Fruit fly (Drosophila melanogaster): ENCODE data around the gene CG17593.
A peak's percentile ranks its signal among the peaks of the same experiment; 100 is the strongest.

Gene CG17593

DNA sequence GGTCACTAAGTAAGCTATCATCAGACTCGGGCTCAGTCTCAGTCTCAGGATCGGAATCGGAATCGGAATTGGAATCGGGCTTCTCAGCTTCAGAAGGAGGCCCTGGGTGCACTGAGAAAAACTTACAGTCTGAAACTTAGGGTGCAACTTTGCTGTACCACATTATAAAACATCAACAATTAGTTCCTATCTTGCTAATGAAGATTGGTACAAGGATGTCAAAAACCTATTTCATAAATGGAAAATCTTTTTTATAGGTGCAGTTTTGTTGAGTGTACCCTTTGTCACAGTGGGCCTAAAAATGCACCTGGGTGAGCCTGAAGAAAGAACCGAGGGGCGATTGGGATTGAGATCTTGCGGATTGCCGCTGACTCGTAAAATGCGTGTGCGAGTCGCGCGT is 38.1 kb downstream of the CG17593 start:
- TF ChIP-seq tj (GFP tag; optimal IDR thresholded peaks at IDR 0.05) (no peak), Clk (GFP tag; optimal IDR thresholded peaks at IDR 0.05) (no peak), Crg-1 (GFP tag; optimal IDR thresholded peaks at IDR 0.05) (no peak), CG7101 (tag; optimal IDR thresholded peaks at IDR 0.05) (no peak), pad (GFP tag; optimal IDR thresholded peaks at IDR 0.05) (no peak), CG5204 (GFP tag; optimal IDR thresholded peaks at IDR 0.05) (no peak), bab1 (GFP tag; optimal IDR thresholded peaks at IDR 0.05) (no peak), CG33017 (tag; optimal IDR thresholded peaks at IDR 0.05) (no peak), toe (GFP tag; optimal IDR thresholded peaks at IDR 0.05) (no peak), CG12768 (GFP tag; optimal IDR thresholded peaks at IDR 0.05) (no peak), ovo (GFP tag; optimal IDR thresholded peaks at IDR 0.05) (no peak), Mnt (GFP tag; optimal IDR thresholded peaks at IDR 0.05) (no peak), CG1620 (GFP tag; optimal IDR thresholded peaks at IDR 0.05) (no peak)

DNA sequence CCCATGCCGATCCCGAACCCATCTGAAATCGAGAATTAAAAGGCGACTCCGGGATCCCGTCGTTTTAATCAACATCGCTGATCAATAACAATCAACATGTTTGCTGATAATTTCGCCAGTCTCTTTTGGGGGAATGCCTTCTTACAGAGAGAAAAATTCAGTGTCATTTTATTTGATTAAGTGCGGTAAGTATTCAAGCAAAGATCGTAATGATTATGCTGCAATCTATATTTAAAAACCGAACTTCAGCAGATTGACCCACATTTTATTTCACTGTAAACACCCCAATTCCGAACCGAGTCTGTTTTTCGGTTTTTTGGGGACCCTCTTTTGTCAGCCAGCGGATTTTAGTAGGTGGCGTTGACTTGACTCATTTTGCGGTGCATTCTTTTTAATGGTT is 39.2 kb downstream of the CG17593 start:
- TF ChIP-seq pad (GFP tag; optimal IDR thresholded peaks at IDR 0.05) (no peak), Clk (GFP tag; optimal IDR thresholded peaks at IDR 0.05) (no peak), toe (GFP tag; optimal IDR thresholded peaks at IDR 0.05) (no peak), CG11617 (GFP tag; optimal IDR thresholded peaks at IDR 0.05) (no peak), CG5204 (GFP tag; optimal IDR thresholded peaks at IDR 0.05) (no peak), Hr96 (GFP tag; optimal IDR thresholded peaks at IDR 0.05) (no peak), CG14711 (tag; optimal IDR thresholded peaks at IDR 0.05) (no peak), CG7045 (GFP tag; optimal IDR thresholded peaks at IDR 0.05) (no peak), CG33017 (tag; optimal IDR thresholded peaks at IDR 0.05) (no peak), ovo (GFP tag; optimal IDR thresholded peaks at IDR 0.05) (no peak)

DNA sequence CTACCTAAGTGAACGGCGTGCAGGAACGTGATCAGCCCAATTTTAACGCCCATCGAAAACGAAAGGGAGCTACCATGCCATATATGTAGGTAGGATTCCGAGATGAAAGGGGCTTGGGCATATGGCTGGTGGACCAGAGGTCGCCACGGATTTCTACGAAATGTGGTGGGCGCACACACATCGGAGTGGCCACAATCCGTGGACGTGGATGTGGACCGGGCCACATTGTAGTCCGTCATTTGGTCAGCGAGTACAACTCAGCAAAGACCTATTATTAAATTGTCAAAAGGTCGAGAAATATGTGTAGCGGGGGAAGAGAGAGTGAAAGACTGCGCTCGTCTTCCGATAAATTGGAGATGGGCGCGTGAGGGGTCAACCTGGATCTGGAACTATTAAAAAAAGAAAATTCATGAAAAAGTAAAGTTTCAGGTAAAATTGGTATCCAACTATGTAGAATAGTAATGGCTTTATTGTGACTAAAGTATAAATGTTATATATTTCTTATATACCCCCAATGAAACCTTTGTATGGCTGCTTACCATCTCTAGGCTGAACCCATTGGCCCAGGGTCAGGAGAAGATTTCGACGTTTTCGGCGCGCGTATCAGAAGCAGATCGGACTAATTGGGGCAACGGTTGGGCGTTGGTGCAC is 40.9 kb downstream of the CG17593 start:
- no peak for TF ChIP-seq ovo (GFP tag; optimal IDR thresholded peaks at IDR 0.05)
- TF ChIP-seq Hr96 (GFP tag; optimal IDR thresholded peaks at IDR 0.05) = no peak
- TF ChIP-seq cic (GFP tag; optimal IDR thresholded peaks at IDR 0.05) = no peak
- TF ChIP-seq cnc (optimal IDR thresholded peaks at IDR 0.05) = no peak
- TF ChIP-seq tj (GFP tag; optimal IDR thresholded peaks at IDR 0.05) = no peak
- TF ChIP-seq CG5204 (GFP tag; optimal IDR thresholded peaks at IDR 0.05) = no peak
- TF ChIP-seq Mnt (GFP tag; optimal IDR thresholded peaks at IDR 0.05) = no peak
- no peak for TF ChIP-seq CG12768 (GFP tag; optimal IDR thresholded peaks at IDR 0.05)
- no peak for TF ChIP-seq Crg-1 (GFP tag; optimal IDR thresholded peaks at IDR 0.05)
- no peak for TF ChIP-seq CG14711 (tag; optimal IDR thresholded peaks at IDR 0.05)
- no peak for TF ChIP-seq CG11617 (GFP tag; optimal IDR thresholded peaks at IDR 0.05)

DNA sequence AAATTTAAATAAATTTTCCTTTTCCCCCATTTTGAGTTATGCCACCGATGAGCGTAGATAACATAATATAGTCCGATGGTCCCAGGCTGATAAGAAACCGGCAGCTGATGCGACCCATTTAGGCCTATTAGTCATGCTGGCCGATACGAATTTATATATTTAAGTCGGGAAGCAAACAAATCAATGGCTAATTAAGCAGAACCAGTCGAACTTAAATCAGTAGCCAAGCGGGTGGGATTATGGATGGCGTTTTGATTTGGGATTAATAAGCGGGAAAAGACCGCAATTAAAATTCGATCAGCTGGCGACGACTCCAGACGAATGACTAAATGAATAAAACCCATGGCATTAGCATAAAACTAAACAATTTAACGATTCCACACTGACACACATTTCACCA is 42.3 kb downstream of the CG17593 start:
- TF ChIP-seq bab1 (GFP tag; optimal IDR thresholded peaks at IDR 0.05) (no peak), CG11617 (GFP tag; optimal IDR thresholded peaks at IDR 0.05) (no peak), Hr96 (GFP tag; optimal IDR thresholded peaks at IDR 0.05) (no peak), pad (GFP tag; optimal IDR thresholded peaks at IDR 0.05) (no peak)

DNA sequence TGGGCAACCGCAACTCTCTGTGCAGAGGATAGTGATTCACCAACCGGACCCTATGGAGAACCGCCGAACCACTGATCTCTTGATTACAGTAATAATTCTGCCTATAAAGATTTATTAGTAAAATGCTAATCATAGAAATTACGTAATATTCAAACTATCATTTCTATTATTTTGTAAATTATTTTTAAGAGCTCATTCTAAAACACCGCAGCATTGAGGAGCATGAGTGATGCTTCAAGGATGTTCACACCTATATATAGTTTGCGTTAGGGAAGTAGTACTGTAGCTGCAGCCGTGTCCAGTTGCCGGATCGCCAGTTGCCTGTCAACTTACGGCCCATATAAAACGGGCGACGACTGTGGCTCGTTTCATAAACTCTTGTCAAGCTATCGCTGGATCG is 42.8 kb downstream of the CG17593 start:
- TF ChIP-seq kay (GFP tag; ENCODE audit: borderline replicate concordance) (no peak), CG5204 (GFP tag; optimal IDR thresholded peaks at IDR 0.05) (peak; percentile 11)

DNA sequence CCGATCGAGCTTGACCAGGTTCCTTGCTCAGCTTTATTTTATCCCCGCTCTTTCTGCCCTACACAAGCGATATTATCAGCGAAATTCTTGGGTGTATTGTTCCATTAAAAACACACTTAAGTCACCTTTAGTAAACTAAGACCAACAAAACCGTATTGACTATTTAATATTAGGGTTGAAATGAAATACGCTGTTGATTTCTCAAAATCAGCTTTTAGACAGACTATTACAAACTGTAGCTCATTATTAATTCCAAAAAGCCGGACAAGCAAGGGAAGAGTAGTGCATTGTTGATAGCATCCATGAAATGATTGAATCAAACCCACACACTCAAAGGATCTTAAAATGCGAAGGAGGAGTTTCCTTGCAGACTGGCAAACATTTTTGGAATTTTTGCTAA is 43.6 kb downstream of the CG17593 start:
- TF ChIP-seq Mnt (GFP tag; optimal IDR thresholded peaks at IDR 0.05) = no peak
- TF ChIP-seq Crg-1 (GFP tag; optimal IDR thresholded peaks at IDR 0.05) = no peak
- TF ChIP-seq CG5204 (GFP tag; optimal IDR thresholded peaks at IDR 0.05) = no peak
- no peak for TF ChIP-seq CG14711 (tag; optimal IDR thresholded peaks at IDR 0.05)
- TF ChIP-seq CG7101 (tag; optimal IDR thresholded peaks at IDR 0.05) = no peak
- TF ChIP-seq CG33017 (tag; optimal IDR thresholded peaks at IDR 0.05) = no peak
- no peak for TF ChIP-seq tj (GFP tag; optimal IDR thresholded peaks at IDR 0.05)

DNA sequence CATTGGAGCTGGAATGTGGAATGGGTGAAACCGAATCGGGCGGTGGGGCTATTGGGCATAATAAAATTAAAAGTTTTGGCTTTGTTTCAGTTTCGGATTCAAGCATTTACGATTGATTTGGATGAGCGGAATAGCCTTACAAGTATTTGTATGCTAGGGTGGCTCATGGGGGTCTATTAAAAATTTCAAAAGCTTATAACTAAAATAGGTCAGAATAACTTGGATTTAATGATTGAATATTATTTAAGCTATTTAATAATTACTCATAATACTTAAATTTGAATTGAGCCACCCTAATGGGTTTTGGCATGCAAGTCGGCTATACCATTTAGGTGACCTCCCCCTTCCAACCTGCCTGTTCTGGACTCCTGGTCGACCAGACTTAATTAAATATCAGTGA is 45.0 kb downstream of the CG17593 start:
- TF ChIP-seq tj (GFP tag; optimal IDR thresholded peaks at IDR 0.05) = no peak
- no peak for TF ChIP-seq ovo (GFP tag; optimal IDR thresholded peaks at IDR 0.05)
- no peak for TF ChIP-seq CG7101 (tag; optimal IDR thresholded peaks at IDR 0.05)
- no peak for TF ChIP-seq CG11617 (GFP tag; optimal IDR thresholded peaks at IDR 0.05)
- no peak for TF ChIP-seq bab1 (GFP tag; optimal IDR thresholded peaks at IDR 0.05)
- no peak for TF ChIP-seq toe (GFP tag; optimal IDR thresholded peaks at IDR 0.05)
- TF ChIP-seq Mnt (GFP tag; optimal IDR thresholded peaks at IDR 0.05) = no peak
- no peak for TF ChIP-seq pad (GFP tag; optimal IDR thresholded peaks at IDR 0.05)
- TF ChIP-seq Hr96 (GFP tag; optimal IDR thresholded peaks at IDR 0.05) = no peak
- no peak for TF ChIP-seq cic (GFP tag; optimal IDR thresholded peaks at IDR 0.05)
- no peak for TF ChIP-seq CG12768 (GFP tag; optimal IDR thresholded peaks at IDR 0.05)

DNA sequence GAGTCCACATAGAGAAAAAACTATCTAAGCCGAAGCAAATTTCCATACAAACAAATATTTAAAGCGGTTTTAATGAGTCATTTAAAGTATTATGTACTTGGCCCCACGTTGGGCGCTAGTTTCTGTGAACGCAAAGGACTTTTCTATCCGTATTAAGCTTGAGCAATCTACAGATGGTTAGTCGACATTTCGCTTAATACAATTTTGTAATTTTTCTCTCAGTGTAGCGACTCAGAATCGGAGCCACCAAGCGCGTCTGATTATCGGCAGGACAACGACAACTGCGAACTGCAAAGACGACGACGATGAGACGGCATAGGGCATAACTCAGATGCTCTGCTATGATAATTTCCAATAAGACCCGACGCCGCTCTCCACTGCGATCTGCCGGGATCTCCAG is 47.8 kb downstream of the CG17593 start:
- TF ChIP-seq cnc (optimal IDR thresholded peaks at IDR 0.05) (no peak), tj (GFP tag; optimal IDR thresholded peaks at IDR 0.05) (no peak), CG33017 (tag; optimal IDR thresholded peaks at IDR 0.05) (no peak), CG1620 (GFP tag; optimal IDR thresholded peaks at IDR 0.05) (no peak), CG12768 (GFP tag; optimal IDR thresholded peaks at IDR 0.05) (no peak), CG5204 (GFP tag; optimal IDR thresholded peaks at IDR 0.05) (no peak), CG7045 (GFP tag; optimal IDR thresholded peaks at IDR 0.05) (no peak), pad (GFP tag; optimal IDR thresholded peaks at IDR 0.05) (no peak), CG14711 (tag; optimal IDR thresholded peaks at IDR 0.05) (no peak), ovo (GFP tag; optimal IDR thresholded peaks at IDR 0.05) (no peak), Crg-1 (GFP tag; optimal IDR thresholded peaks at IDR 0.05) (no peak), Mnt (GFP tag; optimal IDR thresholded peaks at IDR 0.05) (no peak), Clk (GFP tag; optimal IDR thresholded peaks at IDR 0.05) (no peak), toe (GFP tag; optimal IDR thresholded peaks at IDR 0.05) (no peak), bab1 (GFP tag; optimal IDR thresholded peaks at IDR 0.05) (no peak), kay (GFP tag; ENCODE audit: borderline replicate concordance) (no peak), Hr96 (GFP tag; optimal IDR thresholded peaks at IDR 0.05) (no peak)

Measured in whole organism, adult.